Fruit fly (Drosophila melanogaster) whole organism, embryonic: Measurements from ENCODE around the gene IntS6.

Experiments
- Antp ChIP-seq: fragments of 200-800 bp; sonication (Bioruptor generic); optimal IDR thresholded peaks from 3 replicates; lab custom pipeline; 2016; ENCODE audit warnings: missing biosample characterization, missing genetic modification characterization
- Awh ChIP-seq: fragments of 200-800 bp; sonication (Bioruptor generic); IDR thresholded peaks from 2 replicates; pipeline ENCODE4, ENCODE4 v1.3.6; 2022; ENCODE audit warnings: missing biosample characterization, missing genetic modification characterization
- CG11696 ChIP-seq: fragments of 200-800 bp; sonication (Bioruptor generic); IDR thresholded peaks from 2 replicates; pipeline ENCODE4 v1.3.6; 2022; ENCODE audit warnings: missing biosample characterization, missing genetic modification characterization
- CG12236 ChIP-seq: fragments of 200-800 bp; sonication (Bioruptor generic); optimal IDR thresholded peaks from 2 replicates; lab custom pipeline; 2016; ENCODE audit warnings: missing biosample characterization, missing genetic modification characterization
- CG12942 ChIP-seq: fragments of 200-800 bp; sonication (Bioruptor generic); optimal IDR thresholded peaks from 3 replicates; lab custom pipeline; 2016; ENCODE audit warnings: missing biosample characterization, missing genetic modification characterization
- CG13775 ChIP-seq: fragments of 200-800 bp; sonication (Bioruptor generic); optimal IDR thresholded peaks from 3 replicates; lab custom pipeline; 2017; ENCODE audit warnings: missing biosample characterization, mild to moderate bottlenecking, missing genetic modification characterization
- CG14050 ChIP-seq: fragments of 200-800 bp; sonication (Bioruptor generic); IDR thresholded peaks from 3 replicates; pipeline ENCODE4 v1.3.6; 2022; ENCODE audit warnings: missing biosample characterization, missing genetic modification characterization
- CG14710 ChIP-seq: fragments of 200-800 bp; sonication (Bioruptor generic); optimal IDR thresholded peaks from 3 replicates; lab custom pipeline; 2019; ENCODE audit warnings: missing biosample characterization, mild to moderate bottlenecking, missing genetic modification characterization, moderate library complexity
- CG15073 ChIP-seq: fragments of 200-800 bp; sonication (Bioruptor generic); optimal IDR thresholded peaks from 2 replicates; lab custom pipeline; 2016; ENCODE audit warnings: missing biosample characterization, missing genetic modification characterization
- CG16779 ChIP-seq: fragments of 200-800 bp; sonication (Bioruptor generic); IDR thresholded peaks from 2 replicates; pipeline ENCODE4 v1.3.6; 2022; ENCODE audit warnings: missing biosample characterization, missing genetic modification characterization
- CG17612 ChIP-seq: fragments of 200-800 bp; sonication (Bioruptor generic); IDR thresholded peaks from 2 replicates; pipeline ENCODE4 v1.3.6; 2022; ENCODE audit warnings: missing biosample characterization, missing genetic modification characterization
- CG3163 ChIP-seq: fragments of 200-800 bp; sonication (Bioruptor generic); optimal IDR thresholded peaks from 3 replicates; lab custom pipeline; 2016; ENCODE audit warnings: missing biosample characterization, missing genetic modification characterization
- CG4424 ChIP-seq: fragments of 200-800 bp; sonication (Bioruptor generic); optimal IDR thresholded peaks from 3 replicates; lab custom pipeline; 2016; ENCODE audit warnings: missing biosample characterization, missing genetic modification characterization
- CG5953 ChIP-seq: fragments of 200-800 bp; sonication (Bioruptor generic); IDR thresholded peaks from 2 replicates; pipeline ENCODE4 v1.3.6; 2022; ENCODE audit warnings: missing biosample characterization, missing genetic modification characterization
- CG7357 ChIP-seq: fragments of 200-800 bp; sonication (Bioruptor generic); IDR thresholded peaks from 3 replicates; pipeline ENCODE4 v1.3.6; 2022; ENCODE audit warnings: missing biosample characterization, missing genetic modification characterization
- CG7372 ChIP-seq: fragments of 200-800 bp; sonication (Bioruptor generic); IDR thresholded peaks from 2 replicates; pipeline ENCODE4 v1.3.6; 2022; ENCODE audit warnings: missing biosample characterization, missing genetic modification characterization
- CG8281 ChIP-seq: fragments of 200-800 bp; sonication (Bioruptor generic); optimal IDR thresholded peaks from 2 replicates; lab custom pipeline; 2018; ENCODE audit warnings: missing biosample characterization, mild to moderate bottlenecking, missing genetic modification characterization, moderate library complexity
- CG8359 ChIP-seq: fragments of 200-800 bp; sonication (Bioruptor generic); optimal IDR thresholded peaks from 2 replicates; lab custom pipeline; 2017; ENCODE audit warnings: missing biosample characterization, mild to moderate bottlenecking, missing genetic modification characterization, borderline replicate concordance
- CG9215 ChIP-seq: fragments of 200-800 bp; sonication (Bioruptor generic); IDR thresholded peaks from 2 replicates; pipeline ENCODE4 v1.3.6; 2022; ENCODE audit warnings: missing biosample characterization, missing genetic modification characterization
- CG9437 ChIP-seq: fragments of 200-800 bp; sonication (Bioruptor generic); optimal IDR thresholded peaks from 2 replicates; lab custom pipeline; 2018; ENCODE audit warnings: missing biosample characterization, mild to moderate bottlenecking, missing genetic modification characterization
- Doc3 ChIP-seq: fragments of 200-800 bp; sonication (Bioruptor generic); IDR thresholded peaks from 3 replicates; pipeline ENCODE4 v1.3.6; 2022; ENCODE audit warnings: missing biosample characterization, missing genetic modification characterization; ENCODE audit not compliant: partially characterized antibody
- Dp ChIP-seq: fragments of 200-800 bp; sonication (Bioruptor generic); optimal IDR thresholded peaks from 2 replicates; lab custom pipeline; 2018; ENCODE audit warnings: missing biosample characterization, mild to moderate bottlenecking, missing genetic modification characterization, moderate library complexity
- Drgx ChIP-seq: fragments of 200-800 bp; sonication (Bioruptor generic); IDR thresholded peaks from 2 replicates; pipeline ENCODE4 v1.3.6; 2022; ENCODE audit warnings: missing biosample characterization, missing genetic modification characterization
- HLH3B ChIP-seq: fragments of 200-800 bp; sonication (Bioruptor generic); IDR thresholded peaks from 2 replicates; pipeline ENCODE4 v1.3.6; 2022; ENCODE audit warnings: missing biosample characterization, missing genetic modification characterization
- Hmr ChIP-seq: fragments of 200-800 bp; sonication (Bioruptor generic); optimal IDR thresholded peaks from 3 replicates; lab custom pipeline; 2017; ENCODE audit warnings: mild to moderate bottlenecking, missing biosample characterization, missing genetic modification reagents, missing genetic modification characterization
- Hr3 ChIP-seq: fragments of 200-800 bp; sonication (Bioruptor generic); optimal IDR thresholded peaks from 3 replicates; lab custom pipeline; 2016; ENCODE audit warnings: missing biosample characterization, missing genetic modification characterization
- Hsf ChIP-seq: fragments of 200-800 bp; sonication (Bioruptor generic); optimal IDR thresholded peaks from 3 replicates; lab custom pipeline; 2016; ENCODE audit warnings: missing biosample characterization, missing genetic modification characterization
- Lpt ChIP-seq: fragments of >200 bp; optimal IDR thresholded peaks from 2 replicates; lab custom pipeline; 2018; ENCODE audit warnings: missing biosample characterization, missing genetic modification characterization
- Max ChIP-seq: fragments of 200-800 bp; sonication (Bioruptor generic); optimal IDR thresholded peaks from 2 replicates; lab custom pipeline; 2016; ENCODE audit warnings: missing biosample characterization, mild to moderate bottlenecking, missing genetic modification characterization
- Med ChIP-seq: fragments of 200-800 bp; sonication (Bioruptor generic); peaks from one replicate; lab custom pipeline; 2016; ENCODE audit warnings: missing biosample characterization, missing genetic modification characterization, mild to moderate bottlenecking, inconsistent platforms, moderate library complexity
- Nf-YB ChIP-seq: fragments of 200-800 bp; sonication (Bioruptor generic); optimal IDR thresholded peaks from 3 replicates; lab custom pipeline; 2019; ENCODE audit warnings: missing biosample characterization, mild to moderate bottlenecking, missing genetic modification characterization, moderate library complexity
- Ravus ChIP-seq: fragments of 200-800 bp; sonication (Bioruptor generic); IDR thresholded peaks from 2 replicates; pipeline ENCODE4 v1.3.6; 2022; ENCODE audit warnings: missing biosample characterization, missing genetic modification characterization
- Six4 ChIP-seq: fragments of 200-800 bp; sonication (Bioruptor generic); optimal IDR thresholded peaks from 2 replicates; lab custom pipeline; 2016; ENCODE audit warnings: missing biosample characterization, missing genetic modification characterization
- Taf1 ChIP-seq: fragments of 200-800 bp; sonication (Bioruptor generic); IDR thresholded peaks from 2 replicates; pipeline ENCODE4 v1.3.6; 2022; ENCODE audit warnings: missing biosample characterization, missing genetic modification characterization
- br ChIP-seq: fragments of >200 bp; optimal IDR thresholded peaks from 2 replicates; lab custom pipeline; 2017
- bsh ChIP-seq, 2 experiments: fragments of 200-800 bp; sonication (Bioruptor generic); optimal IDR thresholded peaks; 2 replicates each; lab custom pipeline; 2017 to 2018; ENCODE audit warnings: mild to moderate bottlenecking in 2 of 2, missing biosample characterization in 2 of 2, missing genetic modification characterization in 2 of 2, moderate library complexity in 1 of 2
- crp ChIP-seq, 2 experiments: fragments of 200-800 bp; sonication (Bioruptor generic); optimal IDR thresholded peaks; 2 replicates in 1 of 2; 3 replicates in 1 of 2; lab custom pipeline; 2017; ENCODE audit warnings: missing biosample characterization in 2 of 2, missing genetic modification characterization in 2 of 2, mild to moderate bottlenecking in 1 of 2, moderate library complexity in 1 of 2
- ems ChIP-seq: fragments of 200-800 bp; sonication (Bioruptor generic); optimal IDR thresholded peaks from 3 replicates; lab custom pipeline; 2016; ENCODE audit warnings: missing biosample characterization, missing genetic modification characterization
- ewg ChIP-seq: fragments of 200-800 bp; sonication (Bioruptor generic); optimal IDR thresholded peaks from 3 replicates; lab custom pipeline; 2017; ENCODE audit warnings: mild to moderate bottlenecking, missing biosample characterization, missing genetic modification reagents, missing genetic modification characterization
- gcm ChIP-seq: fragments of 200-800 bp; sonication (Bioruptor generic); optimal IDR thresholded peaks from 2 replicates; lab custom pipeline; 2019; ENCODE audit warnings: missing biosample characterization, mild to moderate bottlenecking, missing genetic modification characterization, moderate library complexity
- jumu ChIP-seq: fragments of 200-800 bp; sonication (Bioruptor generic); optimal IDR thresholded peaks from 3 replicates; lab custom pipeline; 2016; ENCODE audit warnings: missing biosample characterization, missing genetic modification characterization
- klu ChIP-seq: fragments of 200-800 bp; sonication (Bioruptor generic); IDR thresholded peaks from 2 replicates; pipeline ENCODE4 v1.3.6; 2022; ENCODE audit warnings: missing biosample characterization, missing genetic modification characterization
- nmo ChIP-seq: fragments of 200-800 bp; sonication (Bioruptor generic); optimal IDR thresholded peaks from 2 replicates; lab custom pipeline; 2018; ENCODE audit warnings: missing biosample characterization, mild to moderate bottlenecking, missing genetic modification characterization, moderate library complexity
- peb ChIP-seq: fragments of 200-800 bp; sonication (Bioruptor generic); IDR thresholded peaks from 2 replicates; pipeline ENCODE4 v1.3.6; 2022; ENCODE audit warnings: missing biosample characterization, missing genetic modification characterization
- prd ChIP-seq, 3 experiments: fragments of >200 bp in 2 of 3; fragments of 200-800 bp in 1 of 3; sonication (Bioruptor generic) in 1 of 3; optimal IDR thresholded peaks in 2 of 3; IDR thresholded peaks in 1 of 3; 2 replicates in 2 of 3; 3 replicates in 1 of 3; pipeline versions ENCODE4 v1.3.6 to Lab custom; 2017 to 2022; ENCODE audit warnings: missing biosample characterization in 1 of 3, missing genetic modification characterization in 1 of 3
- sc ChIP-seq, 3 experiments: fragments of >200 bp in 2 of 3; fragments of 200-800 bp in 1 of 3; sonication (Bioruptor generic) in 1 of 3; optimal IDR thresholded peaks; 2 replicates in 2 of 3; 3 replicates in 1 of 3; lab custom pipeline; 2017; ENCODE audit warnings: mild to moderate bottlenecking in 1 of 3, missing biosample characterization in 1 of 3, missing genetic modification characterization in 1 of 3, missing genetic modification reagents in 1 of 3
- sisA ChIP-seq: fragments of 200-800 bp; sonication (Bioruptor generic); IDR thresholded peaks from 2 replicates; pipeline ENCODE4 v1.3.6; 2022; ENCODE audit warnings: missing biosample characterization, missing genetic modification characterization
- sna ChIP-seq: fragments of 200-800 bp; sonication (Bioruptor generic); IDR thresholded peaks from 2 replicates; pipeline ENCODE4 v1.3.6; 2022; ENCODE audit warnings: missing biosample characterization, missing genetic modification characterization; ENCODE audit not compliant: partially characterized antibody
- vfl ChIP-seq: fragments of 200-800 bp; sonication (Bioruptor generic); optimal IDR thresholded peaks from 2 replicates; lab custom pipeline; 2016; ENCODE audit warnings: missing biosample characterization, missing genetic modification characterization
- vvl ChIP-seq: fragments of 200-800 bp; sonication (Bioruptor generic); IDR thresholded peaks from 2 replicates; pipeline ENCODE4 v1.3.6; 2022; ENCODE audit warnings: missing biosample characterization, missing genetic modification characterization

The IntS6 gene

dm6 chrX:5737157-5737556 is 9.9 kb downstream of the IntS6 start (continued):
- no peak for TF ChIP-seq nmo (GFP tag; lab: Kevin White, UChicago)
- no peak for TF ChIP-seq CG14710 (tag; lab: Kevin White, UChicago)
- TF ChIP-seq jumu (GFP tag; lab: Kevin White, UChicago), result no peak
- 0 out of 2 replicates have a peak, but pooled peaks have one; percentile 15 for TF ChIP-seq Taf1 (GFP tag; lab: Robert Waterston, UW)
- no peak for TF ChIP-seq Hr3 (GFP tag; lab: Kevin White, UChicago)
- TF ChIP-seq CG11696 (GFP tag; lab: Robert Waterston, UW), result no peak
- no peak for TF ChIP-seq CG15073 (GFP tag; lab: Kevin White, UChicago)
- TF ChIP-seq gcm (GFP tag; lab: Kevin White, UChicago), result no peak
- TF ChIP-seq Ravus (GFP tag; lab: Robert Waterston, UW), result no peak
- TF ChIP-seq Dp, result no peak
- TF ChIP-seq CG12942 (GFP tag; lab: Kevin White, UChicago), result peak; percentile 8
- TF ChIP-seq CG17612 (GFP tag; lab: Robert Waterston, UW), result no peak
- TF ChIP-seq klu, result 0 out of 2 replicates have a peak, but pooled peaks have one; percentile 42
- no peak for TF ChIP-seq crp (GFP tag; optimal IDR thresholded peaks at IDR 0.05; lab: Kevin White, UChicago)
- no peak for TF ChIP-seq br
- TF ChIP-seq Hmr (GFP tag; lab: Kevin White, UChicago), result peak; percentile 9
- TF ChIP-seq vfl (GFP tag; lab: Kevin White, UChicago), result no peak
- no peak for TF ChIP-seq peb (GFP tag; lab: Robert Waterston, UW)
- no peak for TF ChIP-seq CG13775
- peak; percentile 81 for TF ChIP-seq Med (GFP tag; lab: Kevin White, UChicago)
- TF ChIP-seq Six4 (GFP tag; lab: Kevin White, UChicago), result no peak
- TF ChIP-seq sc (optimal IDR thresholded peaks at IDR 0.05; lab: Kevin White, UChicago), result no peak
- TF ChIP-seq sc (GFP tag; optimal IDR thresholded peaks at IDR 0.05; lab: Kevin White, UChicago), result no peak
- TF ChIP-seq CG4424 (GFP tag; lab: Kevin White, UChicago), result peak; percentile 22
- 0 out of 3 replicates have a peak, but pooled peaks have one; percentile 16 for TF ChIP-seq CG14050 (GFP tag; lab: Robert Waterston, UW)
- TF ChIP-seq CG7357 (GFP tag; lab: Robert Waterston, UW), result no peak
- TF ChIP-seq CG3163 (GFP tag; lab: Kevin White, UChicago), result no peak
- no peak for TF ChIP-seq Doc3 (GFP tag; lab: Robert Waterston, UW)
- TF ChIP-seq CG12236 (GFP tag; lab: Kevin White, UChicago), result no peak
- TF ChIP-seq Nf-YB (GFP tag; lab: Kevin White, UChicago), result no peak
- TF ChIP-seq ewg, result peak; percentile 34
- TF ChIP-seq HLH3B (GFP tag; lab: Robert Waterston, UW), result no peak; the same call in 1 of the 2 replicates
- TF ChIP-seq vvl, result peak; percentile 76
- TF ChIP-seq CG16779, result 0 out of 2 replicates have a peak, but pooled peaks have one; percentile 52
- TF ChIP-seq Drgx, result peak; percentile 59
- TF ChIP-seq Antp (GFP tag; lab: Kevin White, UChicago), result peak; percentile 42
- no peak for TF ChIP-seq sna (GFP tag; lab: Robert Waterston, UW)
- no peak for TF ChIP-seq CG8281
- TF ChIP-seq Awh (GFP tag; lab: Robert Waterston, UW), result no peak
- TF ChIP-seq CG7372 (GFP tag; lab: Robert Waterston, UW), result no peak
- no peak for TF ChIP-seq CG8359 (GFP tag; lab: Kevin White, UChicago)
- no peak for TF ChIP-seq Max (GFP tag; lab: Kevin White, UChicago)
- TF ChIP-seq bsh (GFP tag; optimal IDR thresholded peaks at IDR 0.05; lab: Kevin White, UChicago), result no peak
- no peak for TF ChIP-seq Hsf (GFP tag; lab: Kevin White, UChicago)
- 0 out of 2 replicates have a peak, but pooled peaks have one; percentile 4 for TF ChIP-seq CG5953 (GFP tag; lab: Robert Waterston, UW)
- TF ChIP-seq prd (optimal IDR thresholded peaks at IDR 0.05; lab: Kevin White, UChicago), result no peak
- peak; percentile 37; the same call in 1 of the 3 replicates for TF ChIP-seq prd (GFP tag; IDR thresholded peaks at IDR 0.05; lab: Robert Waterston, UW)
- no peak for TF ChIP-seq Lpt (GFP tag; lab: Kevin White, UChicago)
- peak; percentile 32; the same call in 1 of the 2 replicates for TF ChIP-seq sisA (GFP tag; lab: Robert Waterston, UW)
- TF ChIP-seq CG9215 (GFP tag; lab: Robert Waterston, UW), result peak; percentile 12; the same call in 1 of the 2 replicates
- no peak for TF ChIP-seq ems (GFP tag; lab: Kevin White, UChicago)
- TF ChIP-seq CG9437 (GFP tag; lab: Kevin White, UChicago), result no peak
